Worm (Caenorhabditis elegans) whole organism, late embryonic: ENCODE measurements around the gene C46G7.1.

ENCODE experiments used
- K09A11.1 ChIP-seq: sonication (generic microtip); optimal IDR thresholded peaks from 2 replicates; lab custom pipeline; 2017; ENCODE audit warnings: antibody characterized with exemption, mild to moderate bottlenecking, missing genetic modification characterization, missing compliant biosample characterization; ENCODE audit not compliant: insufficient read depth
- T23F11.4 ChIP-seq: fragments of 200-800 bp; sonication (Bioruptor generic); optimal IDR thresholded peaks from 2 replicates; lab custom pipeline; 2018; ENCODE audit warnings: mild to moderate bottlenecking, missing genetic modification characterization, missing compliant biosample characterization
- Y22D7AL.16 ChIP-seq: sonication (generic microtip); optimal IDR thresholded peaks from 2 replicates; lab custom pipeline; 2016; ENCODE audit warnings: missing genetic modification characterization, missing compliant biosample characterization
- ahr-1 ChIP-seq: sonication (generic microtip); optimal IDR thresholded peaks from 2 replicates; lab custom pipeline; 2016; ENCODE audit warnings: missing genetic modification characterization, missing compliant biosample characterization
- ceh-14 ChIP-seq: sonication (generic microtip); optimal IDR thresholded peaks from 2 replicates; lab custom pipeline; 2016; ENCODE audit warnings: missing genotype, missing genetic modification characterization, missing compliant biosample characterization
- ceh-18 ChIP-seq: sonication (generic microtip); optimal IDR thresholded peaks from 2 replicates; lab custom pipeline; 2016; ENCODE audit warnings: missing genetic modification characterization, missing compliant biosample characterization
- ceh-19 ChIP-seq: fragments of 200-800 bp; sonication (Bioruptor generic); optimal IDR thresholded peaks from 2 replicates; lab custom pipeline; 2018; ENCODE audit warnings: mild to moderate bottlenecking, missing genetic modification characterization, missing compliant biosample characterization
- ceh-24 ChIP-seq: sonication (generic microtip); optimal IDR thresholded peaks from 2 replicates; lab custom pipeline; 2016; ENCODE audit warnings: mild to moderate bottlenecking, missing genetic modification characterization, missing compliant biosample characterization
- ceh-30 ChIP-seq: fragments of 150-350 bp; optimal IDR thresholded peaks from 2 replicates; lab custom pipeline; 2014; ENCODE audit warnings: missing biosample characterization, missing genetic modification characterization
- ceh-31 ChIP-seq: sonication (generic microtip); optimal IDR thresholded peaks from 2 replicates; lab custom pipeline; 2016; ENCODE audit warnings: missing genetic modification characterization, missing compliant biosample characterization
- ceh-45 ChIP-seq: fragments of 200-800 bp; sonication (Bioruptor generic); IDR thresholded peaks from 2 replicates; pipeline ENCODE4 v1.3.6; 2022; ENCODE audit warnings: missing genetic modification reagents, missing genetic modification characterization, missing compliant biosample characterization
- ceh-48 ChIP-seq: sonication (generic microtip); optimal IDR thresholded peaks from 2 replicates; lab custom pipeline; 2016; ENCODE audit warnings: missing genetic modification characterization, inconsistent platforms, missing compliant biosample characterization
- ceh-6 ChIP-seq: fragments of 200-800 bp; sonication (Bioruptor generic); optimal IDR thresholded peaks from 2 replicates; lab custom pipeline; 2018; ENCODE audit warnings: mild to moderate bottlenecking, missing genetic modification characterization, missing compliant biosample characterization
- ceh-9 ChIP-seq: sonication (generic microtip); optimal IDR thresholded peaks from 2 replicates; lab custom pipeline; 2016; ENCODE audit warnings: mild to moderate bottlenecking, missing genetic modification characterization, inconsistent platforms, missing compliant biosample characterization
- dve-1 ChIP-seq: sonication (generic microtip); optimal IDR thresholded peaks from 2 replicates; lab custom pipeline; 2017; ENCODE audit warnings: antibody characterized with exemption, mild to moderate bottlenecking, missing genetic modification characterization, missing compliant biosample characterization
- eyg-1 ChIP-seq: sonication (generic microtip); optimal IDR thresholded peaks from 2 replicates; lab custom pipeline; 2016; ENCODE audit warnings: missing genotype, missing genetic modification characterization, missing compliant biosample characterization
- fax-1 ChIP-seq: sonication (generic microtip); optimal IDR thresholded peaks from 2 replicates; lab custom pipeline; 2016; ENCODE audit warnings: missing genotype, missing genetic modification characterization, missing compliant biosample characterization
- fkh-6 ChIP-seq: sonication (generic microtip); optimal IDR thresholded peaks from 2 replicates; lab custom pipeline; 2016; ENCODE audit warnings: missing genetic modification characterization, missing compliant biosample characterization
- gmeb-2 ChIP-seq: sonication (generic microtip); optimal IDR thresholded peaks from 2 replicates; lab custom pipeline; 2016; ENCODE audit warnings: missing genetic modification characterization, inconsistent platforms, missing compliant biosample characterization
- hlh-13 ChIP-seq: fragments of 200-800 bp; sonication (Bioruptor generic); optimal IDR thresholded peaks from 2 replicates; lab custom pipeline; 2018; ENCODE audit warnings: mild to moderate bottlenecking, missing genetic modification characterization, missing compliant biosample characterization
- hlh-15 ChIP-seq: sonication (generic microtip); optimal IDR thresholded peaks from 2 replicates; lab custom pipeline; 2016; ENCODE audit warnings: missing genetic modification characterization, missing compliant biosample characterization
- hlh-30 ChIP-seq: sonication (generic microtip); optimal IDR thresholded peaks from 2 replicates; lab custom pipeline; 2017; ENCODE audit warnings: antibody characterized with exemption, missing genetic modification characterization, missing compliant biosample characterization; ENCODE audit not compliant: insufficient read depth
- hlh-6 ChIP-seq: sonication (generic microtip); optimal IDR thresholded peaks from 2 replicates; lab custom pipeline; 2016; ENCODE audit warnings: missing genotype, missing genetic modification characterization, missing compliant biosample characterization
- hlh-8 ChIP-seq: sonication (generic microtip); optimal IDR thresholded peaks from 2 replicates; lab custom pipeline; 2016; ENCODE audit warnings: missing genotype, missing genetic modification characterization, missing compliant biosample characterization
- lim-6 ChIP-seq: sonication (generic microtip); optimal IDR thresholded peaks from 2 replicates; lab custom pipeline; 2016; ENCODE audit warnings: missing genetic modification characterization, missing compliant biosample characterization
- lin-11 ChIP-seq: fragments of 200-800 bp; sonication (Bioruptor generic); optimal IDR thresholded peaks from 2 replicates; lab custom pipeline; 2018; ENCODE audit warnings: mild to moderate bottlenecking, missing genetic modification characterization, missing compliant biosample characterization
- nfya-1 ChIP-seq: sonication (generic microtip); optimal IDR thresholded peaks from 2 replicates; lab custom pipeline; 2017; ENCODE audit warnings: missing genetic modification characterization, mild to moderate bottlenecking, missing compliant biosample characterization, antibody characterized with exemption, moderate library complexity
- nhr-11 ChIP-seq: fragments of 150-350 bp; optimal IDR thresholded peaks from 2 replicates; lab custom pipeline; 2014; ENCODE audit warnings: missing biosample characterization, missing genetic modification characterization
- npax-4 ChIP-seq: sonication (generic microtip); optimal IDR thresholded peaks from 2 replicates; lab custom pipeline; 2016; ENCODE audit warnings: missing genetic modification characterization, missing compliant biosample characterization
- odd-2 ChIP-seq: sonication (generic microtip); optimal IDR thresholded peaks from 2 replicates; lab custom pipeline; 2017; ENCODE audit warnings: antibody characterized with exemption, mild to moderate bottlenecking, missing genetic modification characterization, missing compliant biosample characterization
- pag-3 ChIP-seq: sonication (generic microtip); optimal IDR thresholded peaks from 2 replicates; lab custom pipeline; 2016; ENCODE audit warnings: missing compliant biosample characterization, missing genetic modification characterization, borderline replicate concordance
- pat-9 ChIP-seq: fragments of 200-800 bp; sonication (Bioruptor generic); optimal IDR thresholded peaks from 2 replicates; lab custom pipeline; 2018; ENCODE audit warnings: mild to moderate bottlenecking, missing genetic modification characterization, moderate library complexity, missing compliant biosample characterization
- pqm-1 ChIP-seq: sonication (generic microtip); optimal IDR thresholded peaks from 2 replicates; lab custom pipeline; 2016; ENCODE audit warnings: missing genetic modification characterization, missing compliant biosample characterization
- pros-1 ChIP-seq: fragments of 150-350 bp; optimal IDR thresholded peaks from 2 replicates; lab custom pipeline; 2014; ENCODE audit warnings: missing biosample characterization, missing genetic modification reagents, missing genetic modification characterization
- rnt-1 ChIP-seq: sonication (generic microtip); optimal IDR thresholded peaks from 2 replicates; lab custom pipeline; 2016; ENCODE audit warnings: missing genetic modification characterization, missing compliant biosample characterization
- sox-2 ChIP-seq: fragments of 200-800 bp; sonication (Bioruptor generic); IDR thresholded peaks from 2 replicates; pipeline ENCODE4 v1.3.6; 2022; ENCODE audit warnings: missing genetic modification reagents, missing genetic modification characterization, missing compliant biosample characterization
- sox-4 ChIP-seq: sonication (generic microtip); optimal IDR thresholded peaks from 2 replicates; lab custom pipeline; 2017; ENCODE audit warnings: mild to moderate bottlenecking, missing genetic modification characterization, inconsistent platforms, missing compliant biosample characterization
- syd-9 ChIP-seq: sonication (generic microtip); optimal IDR thresholded peaks from 2 replicates; lab custom pipeline; 2016; ENCODE audit warnings: mild to moderate bottlenecking, missing genetic modification characterization, moderate library complexity, missing compliant biosample characterization
- tbx-2 ChIP-seq: sonication (generic microtip); optimal IDR thresholded peaks from 2 replicates; lab custom pipeline; 2016; ENCODE audit warnings: missing genetic modification characterization, missing compliant biosample characterization
- ttx-3 ChIP-seq: sonication (generic microtip); optimal IDR thresholded peaks from 2 replicates; lab custom pipeline; 2016; ENCODE audit warnings: missing genetic modification reagents, missing genetic modification characterization, missing compliant biosample characterization
- unc-42 ChIP-seq: sonication (generic microtip); optimal IDR thresholded peaks from 2 replicates; lab custom pipeline; 2016; ENCODE audit warnings: missing genotype, missing genetic modification characterization, missing compliant biosample characterization
- unc-55 ChIP-seq: sonication (generic microtip); optimal IDR thresholded peaks from 2 replicates; lab custom pipeline; 2017; ENCODE audit warnings: missing biosample characterization, missing genetic modification reagents, missing genetic modification characterization
- unc-86 ChIP-seq: sonication (generic microtip); optimal IDR thresholded peaks from 2 replicates; lab custom pipeline; 2016; ENCODE audit warnings: missing genetic modification characterization, missing compliant biosample characterization
- zip-5 ChIP-seq: sonication (generic microtip); optimal IDR thresholded peaks from 2 replicates; lab custom pipeline; 2016; ENCODE audit warnings: missing genetic modification characterization, missing compliant biosample characterization

Gene C46G7.1

ce11 chrIV:6005655-6006054 lies 12.1 kb upstream of the C46G7.1 start:
- no peak for TF ChIP-seq hlh-15 (tag; lab: Kevin White, UChicago)
- TF ChIP-seq hlh-13 (GFP tag; lab: Kevin White, UChicago), result no peak
- TF ChIP-seq ceh-24 (tag; lab: Kevin White, UChicago), result no peak
- TF ChIP-seq fkh-6 (tag; lab: Kevin White, UChicago), result no peak
- TF ChIP-seq gmeb-2 (tag; lab: Kevin White, UChicago), result no peak
- no peak for TF ChIP-seq ahr-1 (tag; lab: Kevin White, UChicago)
- TF ChIP-seq lin-11 (tag; lab: Kevin White, UChicago), result no peak

- TF ChIP-seq nhr-11 (tag; lab: Kevin White, UChicago) (no peak), dve-1 (tag; lab: Kevin White, UChicago) (no peak), pros-1 (no peak), zip-5 (tag; lab: Kevin White, UChicago) (no peak), ceh-30 (tag; lab: Kevin White, UChicago) (no peak), pag-3 (tag; lab: Kevin White, UChicago) (no peak), npax-4 (tag; lab: Kevin White, UChicago) (no peak), lin-11 (tag; lab: Kevin White, UChicago) (no peak), Y22D7AL.16 (tag; lab: Kevin White, UChicago) (no peak), T23F11.4 (no peak), hlh-6 (no peak), unc-42 (tag; lab: Kevin White, UChicago) (no peak), ceh-18 (tag; lab: Kevin White, UChicago) (no peak), ceh-19 (GFP tag; lab: Kevin White, UChicago) (no peak), K09A11.1 (tag; lab: Kevin White, UChicago) (no peak), eyg-1 (tag; lab: Kevin White, UChicago) (no peak), fax-1 (tag; lab: Kevin White, UChicago) (no peak), hlh-8 (no peak), syd-9 (tag; lab: Kevin White, UChicago) (no peak), pat-9 (no peak)
Measured at ce11 chrIV:6010274-6010673, 7.5 kb upstream of the C46G7.1 start.

- TF ChIP-seq lim-6, result no peak
- TF ChIP-seq ceh-30 (tag; lab: Kevin White, UChicago), result no peak
- no peak for TF ChIP-seq ahr-1 (tag; lab: Kevin White, UChicago)
- TF ChIP-seq nfya-1 (tag; lab: Kevin White, UChicago), result no peak
- TF ChIP-seq Y22D7AL.16 (tag; lab: Kevin White, UChicago), result no peak
- no peak for TF ChIP-seq pqm-1 (tag; lab: Kevin White, UChicago)
- no peak for TF ChIP-seq unc-55 (GFP tag; lab: Kevin White, UChicago)
Measured at ce11 chrIV:6011545-6011944, 6.3 kb upstream of the C46G7.1 start, which contains the start of gene C46G7.5. Gene C46G7.5, minus strand, starts transcription at chrIV:6011645.

ce11 chrIV:6013853-6014252 lies 4.0 kb upstream of the C46G7.1 start:
- TF ChIP-seq unc-86 (tag; lab: Kevin White, UChicago), result no peak
- TF ChIP-seq unc-55 (GFP tag; lab: Kevin White, UChicago), result peak; percentile 75
- peak; percentile 52 for TF ChIP-seq ceh-18 (tag; lab: Kevin White, UChicago)
- TF ChIP-seq ceh-45 (GFP tag; lab: Robert Waterston, UW), result no peak
- no peak for TF ChIP-seq ceh-31 (tag; lab: Kevin White, UChicago)
- peak; percentile 64 for TF ChIP-seq nfya-1 (tag; lab: Kevin White, UChicago)
- no peak for TF ChIP-seq tbx-2 (tag; lab: Kevin White, UChicago)
- TF ChIP-seq pag-3 (tag; lab: Kevin White, UChicago), result no peak
- no peak for TF ChIP-seq nhr-11 (tag; lab: Kevin White, UChicago)

ce11 chrIV:6014895-6015294 lies 2.9 kb upstream of the C46G7.1 start, which contains the start of gene C46G7.2:
Gene C46G7.2, plus strand, starts transcription at chrIV:6015195.
- TF ChIP-seq sox-4 (tag; lab: Kevin White, UChicago) (no peak), ceh-9 (no peak), ceh-18 (tag; lab: Kevin White, UChicago) (no peak), ceh-48 (tag; lab: Kevin White, UChicago) (no peak), eyg-1 (tag; lab: Kevin White, UChicago) (no peak), odd-2 (tag; lab: Kevin White, UChicago) (no peak), sox-2 (no peak), rnt-1 (tag; lab: Kevin White, UChicago) (no peak), ceh-6 (GFP tag; lab: Kevin White, UChicago) (no peak), hlh-30 (tag; lab: Kevin White, UChicago) (no peak), ceh-14 (tag; lab: Kevin White, UChicago) (no peak), ttx-3 (tag; lab: Kevin White, UChicago) (no peak)
